Worm (Caenorhabditis elegans): ENCODE results near the gene srh-59.

- TF ChIP-seq B0310.2 (tag; optimal IDR thresholded peaks at IDR 0.05) (no peak), ama-1 (optimal IDR thresholded peaks at IDR 0.05) (no peak), F13C5.2 (tag; optimal IDR thresholded peaks at IDR 0.05) (no peak), pes-1 (GFP tag; IDR thresholded peaks at IDR 0.05) (no peak), tra-4 (tag; optimal IDR thresholded peaks at IDR 0.05) (no peak), scrt-1 (GFP tag; IDR thresholded peaks at IDR 0.05) (no peak), ceh-13 (GFP tag; optimal IDR thresholded peaks at IDR 0.05) (no peak), aly-1 (tag; optimal IDR thresholded peaks at IDR 0.05) (no peak), flt-1 (GFP tag; IDR thresholded peaks at IDR 0.05) (no peak), hnd-1 (tag; optimal IDR thresholded peaks at IDR 0.05) (no peak), sea-1 (GFP tag; conservative IDR thresholded peaks at IDR 0.05) (no peak)
Observed at ce11 chrII:3560592-3560991, 21.3 kb upstream of the srh-59 start, which contains the start of gene W10G11.1.

Measured in whole organism, early embryonic.